Fruit fly (Drosophila melanogaster) whole organism, embryonic: ENCODE measurements around the gene Drsl1.

ENCODE experiments used
- Bteb2 ChIP-seq: fragments of 200-800 bp; sonication (Bioruptor generic); optimal IDR thresholded peaks from 2 replicates; lab custom pipeline; 2016; ENCODE audit warnings: missing biosample characterization, missing genetic modification characterization
- CG10543 ChIP-seq: fragments of 200-800 bp; sonication (Bioruptor generic); optimal IDR thresholded peaks from 3 replicates; lab custom pipeline; 2017; ENCODE audit warnings: missing biosample characterization, mild to moderate bottlenecking, missing genetic modification characterization, moderate library complexity
- CG12155 ChIP-seq: fragments of 200-800 bp; sonication (Bioruptor generic); optimal IDR thresholded peaks from 3 replicates; lab custom pipeline; 2016; ENCODE audit warnings: missing biosample characterization, missing genetic modification characterization
- CG13624 ChIP-seq: fragments of 200-800 bp; sonication (Bioruptor generic); optimal IDR thresholded peaks from 2 replicates; lab custom pipeline; 2016; ENCODE audit warnings: missing biosample characterization, missing genetic modification characterization
- CG15601 ChIP-seq: fragments of 200-800 bp; sonication (Bioruptor generic); optimal IDR thresholded peaks from 3 replicates; lab custom pipeline; 2019; ENCODE audit warnings: missing biosample characterization, mild to moderate bottlenecking, missing genetic modification characterization, moderate library complexity
- CG16813 ChIP-seq: fragments of 200-800 bp; sonication (Bioruptor generic); IDR thresholded peaks from 3 replicates; pipeline ENCODE4 v1.3.6; 2022; ENCODE audit warnings: missing biosample characterization, missing genetic modification characterization; ENCODE audit not compliant: partially characterized antibody
- CG17912 ChIP-seq: fragments of 200-800 bp; sonication (Bioruptor generic); optimal IDR thresholded peaks from 2 replicates; lab custom pipeline; 2018; ENCODE audit warnings: missing biosample characterization, mild to moderate bottlenecking, missing genetic modification characterization
- CG2120 ChIP-seq: fragments of 200-800 bp; sonication (Bioruptor generic); optimal IDR thresholded peaks from 3 replicates; lab custom pipeline; 2016; ENCODE audit warnings: missing biosample characterization, missing genetic modification characterization
- CG2889 ChIP-seq: fragments of 200-800 bp; sonication (Bioruptor generic); IDR thresholded peaks from 3 replicates; pipeline ENCODE4 v1.3.6; 2022; ENCODE audit warnings: missing biosample characterization, missing genetic modification characterization
- CG31365 ChIP-seq: fragments of 200-800 bp; sonication (Bioruptor generic); optimal IDR thresholded peaks from 2 replicates; lab custom pipeline; 2018; ENCODE audit warnings: missing biosample characterization, mild to moderate bottlenecking, missing genetic modification characterization
- CG3838 ChIP-seq: fragments of 200-800 bp; sonication (Bioruptor generic); optimal IDR thresholded peaks from 3 replicates; lab custom pipeline; 2016; ENCODE audit warnings: missing biosample characterization, missing genetic modification characterization
- CG4820 ChIP-seq: fragments of 200-800 bp; sonication (Bioruptor generic); optimal IDR thresholded peaks from 3 replicates; lab custom pipeline; 2016; ENCODE audit warnings: missing biosample characterization, missing genetic modification characterization
- CG5180 ChIP-seq: fragments of 200-800 bp; sonication (Bioruptor generic); optimal IDR thresholded peaks from 3 replicates; lab custom pipeline; 2017; ENCODE audit warnings: missing biosample characterization, missing genetic modification characterization, mild to moderate bottlenecking, moderate library complexity, missing genetic modification reagents
- CG9817 ChIP-seq: fragments of 200-800 bp; sonication (Bioruptor generic); optimal IDR thresholded peaks from 2 replicates; lab custom pipeline; 2018; ENCODE audit warnings: missing biosample characterization, mild to moderate bottlenecking, missing genetic modification characterization, moderate library complexity
- GATAe ChIP-seq: fragments of 200-800 bp; sonication (Bioruptor generic); conservative IDR thresholded peaks from 2 replicates; pipeline ENCODE4 v1.3.6; 2022; ENCODE audit warnings: missing biosample characterization, missing genetic modification characterization
- Hr51 ChIP-seq, 2 experiments: fragments of 200-800 bp; sonication (Bioruptor generic); optimal IDR thresholded peaks; 2 replicates in 1 of 2; 3 replicates in 1 of 2; lab custom pipeline; 2016 to 2018; ENCODE audit warnings: missing biosample characterization in 2 of 2, missing genetic modification characterization in 2 of 2, mild to moderate bottlenecking in 1 of 2, moderate library complexity in 1 of 2
- MTF-1 ChIP-seq: fragments of 200-800 bp; sonication (Bioruptor generic); optimal IDR thresholded peaks from 2 replicates; lab custom pipeline; 2018; ENCODE audit warnings: missing biosample characterization, mild to moderate bottlenecking, missing genetic modification characterization, borderline replicate concordance
- Optix ChIP-seq: fragments of 200-800 bp; sonication (Bioruptor generic); IDR thresholded peaks from 3 replicates; pipeline ENCODE4 v1.3.6; 2022; ENCODE audit warnings: missing biosample characterization, missing genetic modification characterization
- PHDP ChIP-seq: fragments of 200-800 bp; sonication (Bioruptor generic); optimal IDR thresholded peaks from 3 replicates; lab custom pipeline; 2018; ENCODE audit warnings: missing biosample characterization, mild to moderate bottlenecking, missing genetic modification characterization, moderate library complexity
- Pdp1 ChIP-seq, 2 experiments: fragments of 200-800 bp; sonication (Bioruptor generic); optimal IDR thresholded peaks; 3 replicates each; lab custom pipeline; 2016; ENCODE audit warnings: missing biosample characterization in 2 of 2, missing genetic modification characterization in 2 of 2, mild to moderate bottlenecking in 1 of 2, moderate library complexity in 1 of 2
- Rx ChIP-seq: fragments of 200-800 bp; sonication (Bioruptor generic); IDR thresholded peaks from 2 replicates; pipeline ENCODE4 v1.3.6; 2022; ENCODE audit warnings: missing biosample characterization, missing genetic modification characterization
- Side ChIP-seq: fragments of 200-800 bp; sonication (Bioruptor generic); optimal IDR thresholded peaks from 2 replicates; lab custom pipeline; 2016; ENCODE audit warnings: missing biosample characterization, missing genetic modification characterization
- Spps ChIP-seq: fragments of 200-800 bp; sonication (Bioruptor generic); optimal IDR thresholded peaks from 2 replicates; lab custom pipeline; 2018; ENCODE audit warnings: missing biosample characterization, mild to moderate bottlenecking, missing genetic modification characterization
- ap ChIP-seq: fragments of 200-800 bp; sonication (Bioruptor generic); IDR thresholded peaks from 2 replicates; pipeline ENCODE4 v1.3.6; 2022; ENCODE audit warnings: missing biosample characterization, missing genetic modification characterization
- bbx ChIP-seq: fragments of 200-800 bp; sonication (Bioruptor generic); IDR thresholded peaks from 2 replicates; pipeline ENCODE4 v1.3.6; 2022; ENCODE audit warnings: missing biosample characterization, missing genetic modification characterization; ENCODE audit not compliant: partially characterized antibody
- cato ChIP-seq: fragments of 200-800 bp; sonication (Bioruptor generic); optimal IDR thresholded peaks from 2 replicates; lab custom pipeline; 2016; ENCODE audit warnings: missing biosample characterization, missing genetic modification characterization, borderline replicate concordance
- corto ChIP-seq: fragments of 200-800 bp; sonication (Bioruptor generic); optimal IDR thresholded peaks from 2 replicates; lab custom pipeline; 2016; ENCODE audit warnings: missing biosample characterization, mild to moderate bottlenecking, missing genetic modification characterization, moderate library complexity
- croc ChIP-seq: fragments of 200-800 bp; sonication (Bioruptor generic); conservative IDR thresholded peaks from 3 replicates; pipeline ENCODE4 v1.3.6; 2022; ENCODE audit warnings: missing biosample characterization, missing genetic modification characterization
- dan ChIP-seq: fragments of 200-800 bp; sonication (Bioruptor generic); IDR thresholded peaks from 2 replicates; pipeline ENCODE4 v1.3.6; 2022; ENCODE audit warnings: missing biosample characterization, missing genetic modification characterization
- dimm ChIP-seq: fragments of 200-800 bp; sonication (Bioruptor generic); IDR thresholded peaks from 2 replicates; pipeline ENCODE4 v1.3.6; 2022; ENCODE audit warnings: missing biosample characterization, missing genetic modification characterization
- emc ChIP-seq: fragments of 200-800 bp; sonication (Bioruptor generic); optimal IDR thresholded peaks from 2 replicates; lab custom pipeline; 2016; ENCODE audit warnings: missing biosample characterization, missing genetic modification characterization
- gcm ChIP-seq: fragments of 200-800 bp; sonication (Bioruptor generic); optimal IDR thresholded peaks from 2 replicates; lab custom pipeline; 2019; ENCODE audit warnings: missing biosample characterization, mild to moderate bottlenecking, missing genetic modification characterization, moderate library complexity
- gem ChIP-seq: fragments of 200-800 bp; sonication (Bioruptor generic); optimal IDR thresholded peaks from 2 replicates; lab custom pipeline; 2019; ENCODE audit warnings: missing biosample characterization, mild to moderate bottlenecking, missing genetic modification characterization, moderate library complexity
- inv ChIP-seq: fragments of 200-800 bp; sonication (Bioruptor generic); IDR thresholded peaks from 2 replicates; pipeline ENCODE4 v1.3.6; 2022; ENCODE audit warnings: missing biosample characterization, missing genetic modification characterization; ENCODE audit not compliant: partially characterized antibody
- kay ChIP-seq: fragments of 200-800 bp; sonication (Bioruptor generic); optimal IDR thresholded peaks from 2 replicates; lab custom pipeline; 2016; ENCODE audit warnings: missing biosample characterization, missing genetic modification characterization
- lab ChIP-seq: fragments of 200-800 bp; sonication (Bioruptor generic); optimal IDR thresholded peaks from 3 replicates; lab custom pipeline; 2017; ENCODE audit warnings: missing biosample characterization, missing genetic modification characterization, mild to moderate bottlenecking, moderate library complexity, missing genetic modification reagents
- mam ChIP-seq: fragments of 200-800 bp; sonication (Bioruptor generic); optimal IDR thresholded peaks from 3 replicates; lab custom pipeline; 2016; ENCODE audit warnings: missing biosample characterization, missing genetic modification characterization
- odd ChIP-seq: fragments of 200-800 bp; sonication (Bioruptor generic); optimal IDR thresholded peaks from 2 replicates; lab custom pipeline; 2017; ENCODE audit warnings: missing biosample characterization, mild to moderate bottlenecking, missing genetic modification characterization
- pfk ChIP-seq: fragments of 200-800 bp; sonication (Bioruptor generic); optimal IDR thresholded peaks from 2 replicates; lab custom pipeline; 2018; ENCODE audit warnings: missing biosample characterization, mild to moderate bottlenecking, missing genetic modification characterization, moderate library complexity
- pho ChIP-seq: fragments of 200-800 bp; sonication (Bioruptor generic); optimal IDR thresholded peaks from 2 replicates; lab custom pipeline; 2016; ENCODE audit warnings: missing biosample characterization, missing genetic modification characterization
- rib ChIP-seq: fragments of 200-800 bp; sonication (Bioruptor generic); IDR thresholded peaks from 2 replicates; pipeline ENCODE4 v1.3.6; 2022; ENCODE audit warnings: missing biosample characterization, missing genetic modification characterization
- sens ChIP-seq: fragments of 200-800 bp; sonication (Bioruptor generic); peaks from one replicate; lab custom pipeline; 2016; ENCODE audit warnings: missing biosample characterization, missing genetic modification characterization
- sens-2 ChIP-seq: fragments of 200-800 bp; sonication (Bioruptor generic); IDR thresholded peaks from 2 replicates; pipeline ENCODE4 v1.3.6; 2022; ENCODE audit warnings: missing biosample characterization, missing genetic modification characterization
- slbo ChIP-seq: fragments of 200-800 bp; sonication (Bioruptor generic); IDR thresholded peaks from 2 replicates; pipeline ENCODE4 v1.3.6; 2022; ENCODE audit warnings: missing biosample characterization, missing genetic modification characterization
- toy ChIP-seq: fragments of 200-800 bp; sonication (Bioruptor generic); IDR thresholded peaks from 2 replicates; pipeline ENCODE4 v1.3.6; 2022; ENCODE audit warnings: missing biosample characterization, missing genetic modification characterization
- usp ChIP-seq: fragments of >200 bp; optimal IDR thresholded peaks from 2 replicates; lab custom pipeline; 2017; ENCODE audit warnings: missing biosample characterization, missing genetic modification characterization
- wek ChIP-seq: fragments of 200-800 bp; sonication (Bioruptor generic); optimal IDR thresholded peaks from 3 replicates; lab custom pipeline; 2018; ENCODE audit warnings: missing biosample characterization, mild to moderate bottlenecking, missing genetic modification characterization, moderate library complexity
- yki ChIP-seq: fragments of >200 bp; optimal IDR thresholded peaks from 3 replicates; lab custom pipeline; 2018
- z ChIP-seq: fragments of 200-800 bp; sonication (Bioruptor generic); IDR thresholded peaks from 3 replicates; pipeline ENCODE4 v1.3.6; 2022; ENCODE audit warnings: missing biosample characterization, missing genetic modification characterization
- zen ChIP-seq: fragments of 200-800 bp; sonication (Bioruptor generic); optimal IDR thresholded peaks from 3 replicates; lab custom pipeline; 2018; ENCODE audit warnings: missing biosample characterization, mild to moderate bottlenecking, missing genetic modification characterization, moderate library complexity

Gene Drsl1

dm6 chr3L:3381869-3382488 is 46.4 kb upstream of the Drsl1 start (continued):
- TF ChIP-seq gcm (GFP tag; lab: Kevin White, UChicago) (no peak), CG17912 (GFP tag; lab: Kevin White, UChicago) (no peak), CG10543 (GFP tag; lab: Kevin White, UChicago) (no peak), z (no peak), sens (GFP tag; lab: Kevin White, UChicago) (peak; percentile 27), CG13624 (GFP tag; lab: Kevin White, UChicago) (no peak), Hr51 (GFP tag; optimal IDR thresholded peaks at IDR 0.05; lab: Kevin White, UChicago) (peak in 1 of 2 experiments; percentile 63), pfk (GFP tag; lab: Kevin White, UChicago) (no peak), cato (GFP tag; lab: Kevin White, UChicago) (no peak), Rx (GFP tag; lab: Robert Waterston, UW) (peak; percentile 49; the same call in 1 of the 2 replicates), Spps (no peak), slbo (GFP tag; lab: Robert Waterston, UW) (peak; percentile 88), Optix (no peak), CG4820 (no peak), inv (GFP tag; lab: Robert Waterston, UW) (no peak), yki (lab: Kevin White, UChicago) (no peak), Bteb2 (GFP tag; lab: Kevin White, UChicago) (no peak), CG9817 (peak; percentile 44), GATAe (GFP tag; lab: Robert Waterston, UW) (no peak), croc (no peak), kay (GFP tag; lab: Kevin White, UChicago) (no peak), CG12155 (GFP tag; lab: Kevin White, UChicago) (no peak), ap (GFP tag; lab: Robert Waterston, UW) (peak; percentile 28; the same call in 1 of the 2 replicates), toy (peak; percentile 30; the same call in 1 of the 2 replicates), Pdp1 (GFP tag; optimal IDR thresholded peaks at IDR 0.05; lab: Kevin White, UChicago) (no peak), MTF-1 (no peak), rib (GFP tag; lab: Robert Waterston, UW) (peak; percentile 47; the same call in 1 of the 2 replicates), dan (no peak), CG2889 (GFP tag; lab: Robert Waterston, UW) (peak; percentile 47; the same call in 1 of the 3 replicates), CG3838 (GFP tag; lab: Kevin White, UChicago) (no peak), corto (no peak), sens-2 (GFP tag; lab: Robert Waterston, UW) (no peak), CG16813 (no peak), emc (GFP tag; lab: Kevin White, UChicago) (no peak), zen (tag; lab: Kevin White, UChicago) (no peak), PHDP (peak; percentile 62), CG5180 (no peak), CG15601 (tag; lab: Kevin White, UChicago) (no peak), pho (GFP tag; lab: Kevin White, UChicago) (no peak), dimm (peak; percentile 11; the same call in 1 of the 2 replicates), Side (GFP tag; lab: Kevin White, UChicago) (no peak), CG2120 (peak; percentile 23), lab (peak; percentile 61), wek (no peak), gem (tag; lab: Kevin White, UChicago) (peak; percentile 57), usp (no peak), odd (no peak), CG31365 (peak; percentile 4), bbx (GFP tag; lab: Robert Waterston, UW) (no peak), mam (GFP tag; lab: Kevin White, UChicago) (no peak)
